Worm (Caenorhabditis elegans): ENCODE results near the gene nep-8.

nep-8 gene

DNA sequence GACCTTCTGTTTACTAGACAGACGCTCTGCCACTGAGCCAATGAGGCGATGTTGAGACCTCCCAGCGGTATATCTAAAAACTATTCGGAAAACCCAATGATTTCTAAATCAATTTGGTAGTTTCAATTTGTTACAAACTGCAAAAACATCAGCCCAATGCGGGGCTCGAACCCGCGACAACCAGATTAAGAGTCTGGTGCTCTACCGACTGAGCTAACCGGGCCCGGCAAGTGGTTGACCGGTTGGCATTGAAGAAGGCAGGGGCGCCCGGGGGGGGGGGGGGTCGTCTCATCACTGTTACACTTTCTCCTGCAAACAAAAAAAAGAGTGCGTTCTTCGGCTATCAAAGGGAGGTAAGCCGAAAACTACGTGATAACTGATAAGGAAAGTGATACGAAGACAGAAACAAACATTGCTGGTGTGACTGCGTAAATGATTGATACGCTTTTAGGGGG is 35.6 kb downstream of the nep-8 start (continued):
- TF ChIP-seq ztf-22 (GFP tag; optimal IDR thresholded peaks at IDR 0.05) (no peak), somi-1 (GFP tag; optimal IDR thresholded peaks at IDR 0.05) (peak; percentile 68), ZK185.1 (tag; optimal IDR thresholded peaks at IDR 0.05; ENCODE audit: poor library complexity, severe bottlenecking) (no peak), dox-1 (GFP tag; IDR thresholded peaks at IDR 0.05) (peak; percentile 92), Y56A3A.18 (GFP tag; IDR thresholded peaks at IDR 0.05) (peak; percentile 87), lir-1 (GFP tag; conservative IDR thresholded peaks at IDR 0.05) (no peak), ceh-79 (tag; optimal IDR thresholded peaks at IDR 0.05) (peak; percentile 75), rpc-1 (optimal IDR thresholded peaks at IDR 0.05) (peak; percentile 90), rpc-1 (tag; optimal IDR thresholded peaks at IDR 0.05) (peak; percentile 87), ztf-3 (GFP tag; optimal IDR thresholded peaks at IDR 0.05) (peak; percentile 57), lin-40 (tag; optimal IDR thresholded peaks at IDR 0.05) (no peak), lsl-1 (GFP tag; optimal IDR thresholded peaks at IDR 0.05) (peak; percentile 65), dpff-1 (tag; optimal IDR thresholded peaks at IDR 0.05) (no peak), B0035.1 (tag; optimal IDR thresholded peaks at IDR 0.05) (peak; percentile 27), cebp-1 (GFP tag; IDR thresholded peaks at IDR 0.05) (no peak), cebp-1 (tag; optimal IDR thresholded peaks at IDR 0.05) (peak; percentile 76), K12H6.12 (tag; optimal IDR thresholded peaks at IDR 0.05) (peak; percentile 44), rcor-1 (GFP tag; IDR thresholded peaks at IDR 0.05) (peak; percentile 43; the same call in 1 of the 2 replicates), snpc-4 (GFP tag; optimal IDR thresholded peaks at IDR 0.05) (peak; percentile 58), snpc-4 (tag; optimal IDR thresholded peaks at IDR 0.05) (peak in 3 of 4 experiments; percentile 47 to 66 (median 60)), F33H1.4 (GFP tag; IDR thresholded peaks at IDR 0.05) (0 out of 2 replicates have a peak, but pooled peaks have one; percentile 32), madf-3 (GFP tag; IDR thresholded peaks at IDR 0.05) (no peak), attf-3 (GFP tag; conservative IDR thresholded peaks at IDR 0.05) (no peak), ceh-58 (GFP tag; IDR thresholded peaks at IDR 0.05) (0 out of 2 replicates have a peak, but pooled peaks have one; percentile 54), F49E8.2 (tag; optimal IDR thresholded peaks at IDR 0.05; ENCODE audit: insufficient read depth) (no peak), ceh-91 (GFP tag; IDR thresholded peaks at IDR 0.05) (0 out of 2 replicates have a peak, but pooled peaks have one; percentile 21), mcd-1 (GFP tag; IDR thresholded peaks at IDR 0.05) (peak; percentile 80), tbp1 (GFP tag; optimal IDR thresholded peaks at IDR 0.05) (peak; percentile 97), Y67H2A.10 (GFP tag; conservative IDR thresholded peaks at IDR 0.05) (no peak), ztf-6 (GFP tag; IDR thresholded peaks at IDR 0.05) (no peak), nhr-120 (GFP tag; IDR thresholded peaks at IDR 0.05) (0 out of 2 replicates have a peak, but pooled peaks have one; percentile 79), let-526 (GFP tag; IDR thresholded peaks at IDR 0.05) (peak; percentile 40; the same call in 1 of the 2 replicates), lsy-27 (tag; optimal IDR thresholded peaks at IDR 0.05; ENCODE audit: borderline replicate concordance, insufficient read depth) (no peak), athp-1 (tag; optimal IDR thresholded peaks at IDR 0.05) (peak; percentile 74), rec-8 (tag; optimal IDR thresholded peaks at IDR 0.05) (peak; percentile 74 to 82), ztf-18 (tag; optimal IDR thresholded peaks at IDR 0.05) (peak; percentile 66), hsf-1 (GFP tag; IDR thresholded peaks at IDR 0.05) (no peak), hmg-1.2 (GFP tag; IDR thresholded peaks at IDR 0.05) (peak; percentile 74), snpc-1.3 (tag; optimal IDR thresholded peaks at IDR 0.05; ENCODE audit: insufficient read depth) (peak; percentile 52), B0019.2 (GFP tag; conservative IDR thresholded peaks at IDR 0.05) (peak; percentile 49; the same call in 1 of the 2 replicates), lag-1 (GFP tag; IDR thresholded peaks at IDR 0.05) (no peak), fkh-3 (tag; optimal IDR thresholded peaks at IDR 0.05) (no peak), nfyb-1 (GFP tag; IDR thresholded peaks at IDR 0.05) (peak; percentile 88), hmg-20 (GFP tag; IDR thresholded peaks at IDR 0.05) (peak; percentile 63; the same call in 1 of the 2 replicates), egrh-3 (GFP tag; IDR thresholded peaks at IDR 0.05) (peak; percentile 92), F57C9.4 (tag; optimal IDR thresholded peaks at IDR 0.05) (no peak), gei-17 (GFP tag; optimal IDR thresholded peaks at IDR 0.05) (peak; percentile 46), cebp-2 (GFP tag; IDR thresholded peaks at IDR 0.05) (0 out of 2 replicates have a peak, but pooled peaks have one; percentile 46)
